Worm (Caenorhabditis elegans): ENCODE results near the gene fbxa-151.

- TF ChIP-seq dao-5 (tag; optimal IDR thresholded peaks at IDR 0.05) (no peak), him-1 (tag; optimal IDR thresholded peaks at IDR 0.05) (no peak), W03F9.2 (tag; optimal IDR thresholded peaks at IDR 0.05) (no peak)
Measured at ce11 chrIII:1284584-1285046, 17.9 kb upstream of the fbxa-151 start, which contains the start of gene fbxa-37.
